Worm (Caenorhabditis elegans): ENCODE results near the gene pgp-11.

- TF ChIP-seq tbx-2 (tag; optimal IDR thresholded peaks at IDR 0.05) (no peak), ama-1 (optimal IDR thresholded peaks at IDR 0.05) (no peak)
Observed at ce11 chrII:8047264-8047663, 43.2 kb upstream of the pgp-11 start, which contains the start of gene apn-1.
